Worm (Caenorhabditis elegans): ENCODE measurements around the gene glb-16.

ce11 chrX:7585610-7586259 lies 45.8 kb upstream of the glb-16 start, which contains the start of gene adt-2:
- no peak for TF ChIP-seq ztf-11 (tag; optimal IDR thresholded peaks at IDR 0.05)
- no peak for TF ChIP-seq nhr-76 (tag; optimal IDR thresholded peaks at IDR 0.05)
- TF ChIP-seq unc-62 (GFP tag; optimal IDR thresholded peaks at IDR 0.05), result no peak
- no peak for TF ChIP-seq lsy-2 (tag; optimal IDR thresholded peaks at IDR 0.05)
